Fruit fly (Drosophila melanogaster) whole organism, embryonic: ENCODE measurements around the gene CG11737.

Source experiments
- CG10543 ChIP-seq: fragments of 200-800 bp; sonication (Bioruptor generic); optimal IDR thresholded peaks from 3 replicates; lab custom pipeline; 2017; ENCODE audit warnings: missing biosample characterization, mild to moderate bottlenecking, missing genetic modification characterization, moderate library complexity
- CG13287 ChIP-seq: fragments of 200-800 bp; sonication (Bioruptor generic); IDR thresholded peaks from 2 replicates; pipeline ENCODE4 v1.3.6; 2022; ENCODE audit warnings: missing biosample characterization, missing genetic modification characterization; ENCODE audit not compliant: partially characterized antibody
- CG14667 ChIP-seq: fragments of 200-800 bp; sonication (Bioruptor generic); IDR thresholded peaks from 2 replicates; pipeline ENCODE4 v1.3.6; 2022; ENCODE audit warnings: missing biosample characterization, missing genetic modification characterization
- CG17361 ChIP-seq: fragments of 200-800 bp; sonication (Bioruptor generic); IDR thresholded peaks from 3 replicates; pipeline ENCODE4 v1.3.6; 2022; ENCODE audit warnings: missing biosample characterization, missing genetic modification characterization
- CG31365 ChIP-seq: fragments of 200-800 bp; sonication (Bioruptor generic); optimal IDR thresholded peaks from 2 replicates; lab custom pipeline; 2018; ENCODE audit warnings: missing biosample characterization, mild to moderate bottlenecking, missing genetic modification characterization
- CG34224 ChIP-seq: fragments of 200-800 bp; sonication (Bioruptor generic); IDR thresholded peaks from 3 replicates; pipeline ENCODE4 v1.3.6; 2022; ENCODE audit warnings: missing biosample characterization, missing genetic modification characterization; ENCODE audit not compliant: partially characterized antibody
- CG4617 ChIP-seq: fragments of 200-800 bp; sonication (Bioruptor generic); optimal IDR thresholded peaks from 3 replicates; lab custom pipeline; 2016; ENCODE audit warnings: missing biosample characterization, missing genetic modification characterization, borderline replicate concordance
- CG4854 ChIP-seq: fragments of 200-800 bp; sonication (Bioruptor generic); optimal IDR thresholded peaks from 2 replicates; lab custom pipeline; 2016; ENCODE audit warnings: missing biosample characterization, missing genetic modification characterization, inconsistent platforms
- CG5953 ChIP-seq: fragments of 200-800 bp; sonication (Bioruptor generic); IDR thresholded peaks from 2 replicates; pipeline ENCODE4 v1.3.6; 2022; ENCODE audit warnings: missing biosample characterization, missing genetic modification characterization
- CG7745 ChIP-seq: fragments of 200-800 bp; sonication (Bioruptor generic); optimal IDR thresholded peaks from 2 replicates; lab custom pipeline; 2018; ENCODE audit warnings: missing biosample characterization, mild to moderate bottlenecking, missing genetic modification characterization, moderate library complexity
- CG9932 ChIP-seq: fragments of 200-800 bp; sonication (Bioruptor generic); IDR thresholded peaks from 2 replicates; pipeline ENCODE4 v1.3.6; 2022; ENCODE audit warnings: missing biosample characterization, missing genetic modification characterization
- Dip3 ChIP-seq: fragments of 200-800 bp; sonication (Bioruptor generic); optimal IDR thresholded peaks from 3 replicates; lab custom pipeline; 2016; ENCODE audit warnings: missing biosample characterization, missing genetic modification characterization
- Doc3 ChIP-seq: fragments of 200-800 bp; sonication (Bioruptor generic); IDR thresholded peaks from 3 replicates; pipeline ENCODE4 v1.3.6; 2022; ENCODE audit warnings: missing biosample characterization, missing genetic modification characterization; ENCODE audit not compliant: partially characterized antibody
- Ets97D ChIP-seq: fragments of 200-800 bp; sonication (Bioruptor generic); optimal IDR thresholded peaks from 3 replicates; lab custom pipeline; 2016; ENCODE audit warnings: missing biosample characterization, missing genetic modification characterization
- GATAe ChIP-seq: fragments of 200-800 bp; sonication (Bioruptor generic); conservative IDR thresholded peaks from 2 replicates; pipeline ENCODE4 v1.3.6; 2022; ENCODE audit warnings: missing biosample characterization, missing genetic modification characterization
- Gug ChIP-seq: fragments of 200-800 bp; sonication (Bioruptor generic); IDR thresholded peaks from 4 replicates; pipeline ENCODE4 v1.3.6; 2022; ENCODE audit warnings: missing biosample characterization, missing genetic modification characterization
- Hey ChIP-seq: fragments of 200-800 bp; sonication (Bioruptor generic); optimal IDR thresholded peaks from 3 replicates; lab custom pipeline; 2018; ENCODE audit warnings: missing biosample characterization, mild to moderate bottlenecking, missing genetic modification characterization
- Hr39 ChIP-seq: fragments of >200 bp; optimal IDR thresholded peaks from 2 replicates; lab custom pipeline; 2017
- Hr78 ChIP-seq, 2 experiments: fragments of 200-800 bp in 1 of 2; fragments of >200 bp in 1 of 2; sonication (Bioruptor generic) in 1 of 2; optimal IDR thresholded peaks; 2 replicates each; lab custom pipeline; 2017 to 2019; ENCODE audit warnings: missing biosample characterization in 2 of 2, missing genetic modification characterization in 2 of 2, mild to moderate bottlenecking in 1 of 2, moderate library complexity in 1 of 2
- MTF-1 ChIP-seq: fragments of 200-800 bp; sonication (Bioruptor generic); optimal IDR thresholded peaks from 2 replicates; lab custom pipeline; 2018; ENCODE audit warnings: missing biosample characterization, mild to moderate bottlenecking, missing genetic modification characterization, borderline replicate concordance
- NC2α ChIP-seq: fragments of 200-800 bp; sonication (Bioruptor generic); optimal IDR thresholded peaks from 2 replicates; lab custom pipeline; 2016; ENCODE audit warnings: missing biosample characterization, missing genetic modification characterization
- Oaz ChIP-seq: fragments of 200-800 bp; sonication (Bioruptor generic); IDR thresholded peaks from 2 replicates; pipeline ENCODE4 v1.3.6; 2022; ENCODE audit warnings: missing biosample characterization, missing genetic modification characterization
- Spps ChIP-seq: fragments of 200-800 bp; sonication (Bioruptor generic); optimal IDR thresholded peaks from 2 replicates; lab custom pipeline; 2018; ENCODE audit warnings: missing biosample characterization, mild to moderate bottlenecking, missing genetic modification characterization
- Sry-δ ChIP-seq: fragments of 200-800 bp; sonication (Bioruptor generic); optimal IDR thresholded peaks from 2 replicates; lab custom pipeline; 2016; ENCODE audit warnings: missing biosample characterization, missing genetic modification characterization
- Trl ChIP-seq, 3 experiments: fragments of >200 bp in 2 of 3; fragments of 200-800 bp in 1 of 3; sonication (Bioruptor generic) in 1 of 3; optimal IDR thresholded peaks; 2 replicates in 1 of 3; 3 replicates in 2 of 3; lab custom pipeline; 2016 to 2017; ENCODE audit warnings: missing biosample characterization in 1 of 3, missing genetic modification characterization in 1 of 3
- Usf ChIP-seq: fragments of 200-800 bp; sonication (Bioruptor generic); optimal IDR thresholded peaks from 2 replicates; lab custom pipeline; 2017; ENCODE audit warnings: missing genotype, missing biosample characterization, missing genetic modification characterization
- ab ChIP-seq: fragments of 200-800 bp; sonication (Bioruptor generic); optimal IDR thresholded peaks from 2 replicates; lab custom pipeline; 2016; ENCODE audit warnings: missing biosample characterization, missing genetic modification characterization
- ato ChIP-seq: fragments of 200-800 bp; sonication (Bioruptor generic); IDR thresholded peaks from 2 replicates; pipeline ENCODE4 v1.3.6; 2022; ENCODE audit warnings: missing biosample characterization, missing genetic modification characterization; ENCODE audit not compliant: partially characterized antibody
- bbx ChIP-seq: fragments of 200-800 bp; sonication (Bioruptor generic); IDR thresholded peaks from 2 replicates; pipeline ENCODE4 v1.3.6; 2022; ENCODE audit warnings: missing biosample characterization, missing genetic modification characterization; ENCODE audit not compliant: partially characterized antibody
- caup ChIP-seq: fragments of 200-800 bp; sonication (Bioruptor generic); optimal IDR thresholded peaks from 3 replicates; lab custom pipeline; 2017; ENCODE audit warnings: missing biosample characterization, mild to moderate bottlenecking, missing genetic modification characterization, moderate library complexity; ENCODE audit not compliant: severe bottlenecking
- cg ChIP-seq: fragments of 200-800 bp; sonication (Bioruptor generic); optimal IDR thresholded peaks from 3 replicates; lab custom pipeline; 2019; ENCODE audit warnings: missing biosample characterization, mild to moderate bottlenecking, missing genetic modification characterization, moderate library complexity
- chinmo ChIP-seq: fragments of 200-800 bp; sonication (Bioruptor generic); IDR thresholded peaks from 4 replicates; pipeline ENCODE4 v1.3.6; 2022; ENCODE audit warnings: missing biosample characterization, missing genetic modification characterization; ENCODE audit not compliant: partially characterized antibody
- corto ChIP-seq: fragments of 200-800 bp; sonication (Bioruptor generic); optimal IDR thresholded peaks from 2 replicates; lab custom pipeline; 2016; ENCODE audit warnings: missing biosample characterization, mild to moderate bottlenecking, missing genetic modification characterization, moderate library complexity
- dan ChIP-seq: fragments of 200-800 bp; sonication (Bioruptor generic); IDR thresholded peaks from 2 replicates; pipeline ENCODE4 v1.3.6; 2022; ENCODE audit warnings: missing biosample characterization, missing genetic modification characterization
- dpn ChIP-seq, 2 experiments: fragments of 200-800 bp; sonication (Bioruptor generic); optimal IDR thresholded peaks; 3 replicates each; lab custom pipeline; 2016; ENCODE audit warnings: missing biosample characterization in 2 of 2, missing genetic modification characterization in 2 of 2
- en ChIP-seq: fragments of 200-800 bp; sonication (Bioruptor generic); optimal IDR thresholded peaks from 2 replicates; lab custom pipeline; 2016; ENCODE audit warnings: missing biosample characterization, missing genetic modification characterization
- fru ChIP-seq: fragments of >200 bp; optimal IDR thresholded peaks from 2 replicates; lab custom pipeline; 2017
- her ChIP-seq: fragments of 200-800 bp; sonication (Bioruptor generic); optimal IDR thresholded peaks from 2 replicates; lab custom pipeline; 2016; ENCODE audit warnings: missing biosample characterization, missing genetic modification characterization
- ind ChIP-seq: fragments of 200-800 bp; sonication (Bioruptor generic); optimal IDR thresholded peaks from 3 replicates; lab custom pipeline; 2016; ENCODE audit warnings: missing biosample characterization, missing genetic modification characterization
- jumu ChIP-seq: fragments of 200-800 bp; sonication (Bioruptor generic); optimal IDR thresholded peaks from 3 replicates; lab custom pipeline; 2016; ENCODE audit warnings: missing biosample characterization, missing genetic modification characterization
- peb ChIP-seq: fragments of 200-800 bp; sonication (Bioruptor generic); IDR thresholded peaks from 2 replicates; pipeline ENCODE4 v1.3.6; 2022; ENCODE audit warnings: missing biosample characterization, missing genetic modification characterization
- pita ChIP-seq: fragments of 200-800 bp; sonication (Bioruptor generic); optimal IDR thresholded peaks from 2 replicates; lab custom pipeline; 2017; ENCODE audit warnings: missing biosample characterization, mild to moderate bottlenecking, missing genetic modification characterization
- pum ChIP-seq: fragments of 200-800 bp; sonication (Bioruptor generic); optimal IDR thresholded peaks from 2 replicates; lab custom pipeline; 2016; ENCODE audit warnings: missing biosample characterization, missing genetic modification characterization
- pzg ChIP-seq: fragments of 200-800 bp; sonication (Bioruptor generic); optimal IDR thresholded peaks from 3 replicates; lab custom pipeline; 2018; ENCODE audit warnings: missing biosample characterization, mild to moderate bottlenecking, missing genetic modification characterization, moderate library complexity
- rib ChIP-seq: fragments of 200-800 bp; sonication (Bioruptor generic); IDR thresholded peaks from 2 replicates; pipeline ENCODE4 v1.3.6; 2022; ENCODE audit warnings: missing biosample characterization, missing genetic modification characterization
- sd ChIP-seq: fragments of 200-800 bp; sonication (Bioruptor generic); optimal IDR thresholded peaks from 3 replicates; lab custom pipeline; 2018; ENCODE audit warnings: missing biosample characterization, mild to moderate bottlenecking, missing genetic modification characterization, moderate library complexity
- sens ChIP-seq: fragments of 200-800 bp; sonication (Bioruptor generic); peaks from one replicate; lab custom pipeline; 2016; ENCODE audit warnings: missing biosample characterization, missing genetic modification characterization
- seq ChIP-seq: fragments of 200-800 bp; sonication (Bioruptor generic); IDR thresholded peaks from 2 replicates; pipeline ENCODE4 v1.3.6; 2022; ENCODE audit warnings: missing biosample characterization, missing genetic modification characterization
- shn ChIP-seq: fragments of 200-800 bp; sonication (Bioruptor generic); optimal IDR thresholded peaks from 3 replicates; lab custom pipeline; 2016; ENCODE audit warnings: missing biosample characterization, missing genetic modification characterization
- ssp ChIP-seq: fragments of 200-800 bp; sonication (Bioruptor generic); IDR thresholded peaks from 2 replicates; pipeline ENCODE4 v1.3.6; 2022; ENCODE audit warnings: missing biosample characterization, missing genetic modification characterization
- sug ChIP-seq: fragments of 200-800 bp; optimal IDR thresholded peaks from 2 replicates; lab custom pipeline; 2019; ENCODE audit warnings: missing biosample characterization, mild to moderate bottlenecking, missing genetic modification characterization, moderate library complexity
- toy ChIP-seq: fragments of 200-800 bp; sonication (Bioruptor generic); IDR thresholded peaks from 2 replicates; pipeline ENCODE4 v1.3.6; 2022; ENCODE audit warnings: missing biosample characterization, missing genetic modification characterization
- vvl ChIP-seq: fragments of 200-800 bp; sonication (Bioruptor generic); IDR thresholded peaks from 2 replicates; pipeline ENCODE4 v1.3.6; 2022; ENCODE audit warnings: missing biosample characterization, missing genetic modification characterization

The CG11737 gene

DNA sequence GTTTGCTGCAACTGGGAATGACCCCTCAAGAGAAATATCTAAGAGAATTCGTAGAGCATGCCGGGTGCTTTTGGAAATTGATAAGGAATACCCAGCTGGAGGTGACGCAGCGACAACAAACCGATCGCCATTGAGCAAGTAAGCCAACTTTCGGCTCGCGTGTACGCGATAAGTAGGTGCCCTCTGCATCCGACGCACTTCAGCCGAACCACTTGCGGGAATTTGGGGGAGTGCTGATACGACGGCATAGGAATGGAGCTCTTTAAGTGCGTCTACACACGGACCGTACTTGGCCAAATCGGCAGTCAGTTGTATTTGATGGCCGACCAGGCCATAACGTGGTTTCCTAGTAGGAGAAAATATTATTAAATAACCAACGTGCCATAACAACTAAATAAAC, 6.0 kb downstream of the CG11737 start, which contains the start of gene CG31259 (continued):
- no peak for TF ChIP-seq Usf (GFP tag; lab: Kevin White, UChicago)
- no peak for TF ChIP-seq rib (GFP tag; lab: Robert Waterston, UW)
- peak; percentile 1 for TF ChIP-seq CG10543 (GFP tag; lab: Kevin White, UChicago)
- TF ChIP-seq CG14667 = no peak
- no peak for TF ChIP-seq dpn (GFP tag; optimal IDR thresholded peaks at IDR 0.05; lab: Kevin White, UChicago)
- no peak for TF ChIP-seq bbx (GFP tag; lab: Robert Waterston, UW)
- TF ChIP-seq Hr78 (GFP tag; optimal IDR thresholded peaks at IDR 0.05; lab: Kevin White, UChicago) = no peak
- no peak for TF ChIP-seq CG5953 (GFP tag; lab: Robert Waterston, UW)
- TF ChIP-seq CG4617 (GFP tag; lab: Kevin White, UChicago) = no peak
- no peak for TF ChIP-seq Oaz (GFP tag; lab: Robert Waterston, UW)
- no peak for TF ChIP-seq Dip3 (GFP tag; lab: Kevin White, UChicago)
- TF ChIP-seq Spps (tag; lab: Kevin White, UChicago) = no peak
- peak; percentile 76 for TF ChIP-seq Hey (tag; lab: Kevin White, UChicago)
- TF ChIP-seq sd (tag; lab: Kevin White, UChicago) = peak; percentile 68
- no peak for TF ChIP-seq NC2α (GFP tag; lab: Kevin White, UChicago)
- TF ChIP-seq CG4854 (GFP tag; lab: Kevin White, UChicago) = no peak
- no peak for TF ChIP-seq en
- peak; percentile 66; the same call in 1 of the 4 replicates for TF ChIP-seq chinmo
- no peak for TF ChIP-seq seq (GFP tag; lab: Robert Waterston, UW)
- TF ChIP-seq toy (GFP tag; lab: Robert Waterston, UW) = no peak
- no peak for TF ChIP-seq Ets97D (GFP tag; lab: Kevin White, UChicago)
- no peak for TF ChIP-seq ab
- no peak for TF ChIP-seq corto
- no peak for TF ChIP-seq Doc3 (GFP tag; lab: Robert Waterston, UW)
- TF ChIP-seq vvl (GFP tag; lab: Robert Waterston, UW) = no peak
- peak; percentile 86 for TF ChIP-seq sug (tag; lab: Kevin White, UChicago)
- TF ChIP-seq jumu = no peak
- no peak for TF ChIP-seq CG13287

DNA sequence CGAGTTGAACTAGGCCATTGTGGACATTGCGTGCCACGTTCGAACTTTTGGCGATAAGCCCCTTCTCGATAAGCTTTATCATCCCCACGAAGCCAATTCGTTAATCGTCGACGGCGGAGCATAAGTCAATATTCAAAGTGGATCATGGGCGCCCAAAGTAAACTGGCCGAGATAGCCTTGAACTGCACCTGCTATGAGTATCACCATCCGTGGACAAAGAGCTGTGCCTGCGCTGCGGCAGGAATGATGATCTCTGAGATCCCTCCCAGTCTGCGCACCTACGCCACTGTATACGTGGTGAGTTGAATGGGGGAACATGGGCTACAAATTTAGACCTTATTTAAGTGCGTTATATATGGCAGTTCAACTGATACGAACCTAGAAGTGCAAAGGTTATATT, 6.6 kb downstream of the CG11737 start:
- TF ChIP-seq shn (GFP tag; lab: Kevin White, UChicago) (no peak), GATAe (GFP tag; lab: Robert Waterston, UW) (no peak), CG9932 (GFP tag; lab: Robert Waterston, UW) (peak; percentile 47; the same call in 1 of the 2 replicates), cg (GFP tag; lab: Kevin White, UChicago) (no peak), CG31365 (tag; lab: Kevin White, UChicago) (no peak), pita (GFP tag; lab: Kevin White, UChicago) (no peak), Sry-δ (no peak), CG7745 (tag; lab: Kevin White, UChicago) (no peak), dan (GFP tag; lab: Robert Waterston, UW) (no peak), her (peak; percentile 21), ssp (GFP tag; lab: Robert Waterston, UW) (no peak), caup (GFP tag; lab: Kevin White, UChicago) (no peak), pum (no peak), fru (lab: Kevin White, UChicago) (no peak), Gug (GFP tag; lab: Robert Waterston, UW) (peak; percentile 55; the same call in 2 of the 4 replicates), ato (no peak), Hr39 (lab: Kevin White, UChicago) (no peak), CG34224 (no peak), pzg (GFP tag; lab: Kevin White, UChicago) (no peak), ind (GFP tag; lab: Kevin White, UChicago) (peak; percentile 47), CG17361 (GFP tag; lab: Robert Waterston, UW) (no peak), peb (no peak), Trl (optimal IDR thresholded peaks at IDR 0.05; lab: Kevin White, UChicago) (no peak), Trl (GFP tag; optimal IDR thresholded peaks at IDR 0.05; lab: Kevin White, UChicago) (no peak), MTF-1 (GFP tag; lab: Kevin White, UChicago) (no peak), sens (peak; percentile 68)
